Worm (Caenorhabditis elegans) whole organism, L3 larva: ENCODE measurements around the gene str-103.
A peak's percentile ranks its signal among the peaks of the same experiment; 100 is the strongest.

Source experiments
- ZK546.5 ChIP-seq: sonication (generic microtip); optimal IDR thresholded peaks from 2 replicates; lab custom pipeline; 2017; ENCODE audit warnings: missing biosample characterization, missing genetic modification characterization
- aly-2 ChIP-seq: fragments of 150-350 bp; optimal IDR thresholded peaks from 2 replicates; lab custom pipeline; 2014; ENCODE audit warnings: missing biosample characterization, missing genetic modification characterization
- ceh-16 ChIP-seq: sonication (generic microtip); optimal IDR thresholded peaks from 2 replicates; lab custom pipeline; 2017; ENCODE audit warnings: missing biosample characterization, missing genetic modification characterization
- ceh-28 ChIP-seq: fragments of 150-350 bp; optimal IDR thresholded peaks from 2 replicates; lab custom pipeline; 2014; ENCODE audit warnings: missing biosample characterization, missing genetic modification reagents, missing genetic modification characterization
- ceh-82 ChIP-seq: fragments of 150-350 bp; optimal IDR thresholded peaks from 2 replicates; lab custom pipeline; 2014; ENCODE audit warnings: missing biosample characterization, missing genetic modification characterization
- ceh-9 ChIP-seq: sonication (generic microtip); optimal IDR thresholded peaks from 2 replicates; lab custom pipeline; 2018; ENCODE audit warnings: missing biosample characterization, missing genetic modification characterization
- daf-12 ChIP-seq: fragments of 150-350 bp; optimal IDR thresholded peaks from 2 replicates; lab custom pipeline; 2014; ENCODE audit warnings: missing biosample characterization, missing genetic modification reagents, missing genetic modification characterization
- egl-5 ChIP-seq: fragments of 150-350 bp; optimal IDR thresholded peaks from 2 replicates; lab custom pipeline; 2017; ENCODE audit warnings: missing biosample characterization, missing genetic modification reagents, missing genetic modification characterization, inconsistent platforms
- elt-1 ChIP-seq: fragments of 150-350 bp; optimal IDR thresholded peaks from 2 replicates; lab custom pipeline; 2014; ENCODE audit warnings: missing biosample characterization, missing genetic modification characterization
- elt-2 ChIP-seq: sonication (generic microtip); optimal IDR thresholded peaks from 2 replicates; lab custom pipeline; 2016; ENCODE audit warnings: missing genetic modification reagents, mild to moderate bottlenecking, missing genetic modification characterization, missing compliant biosample characterization
- eor-1 ChIP-seq, 2 experiments: fragments of 150-350 bp; optimal IDR thresholded peaks; 2 replicates each; lab custom pipeline; 2014 to 2018; ENCODE audit warnings: missing biosample characterization in 2 of 2, missing genetic modification characterization in 2 of 2
- fos-1 ChIP-seq: fragments of 150-350 bp; optimal IDR thresholded peaks from 2 replicates; lab custom pipeline; 2014; ENCODE audit warnings: missing biosample characterization, missing genetic modification characterization
- jun-1 ChIP-seq: fragments of 150-350 bp; optimal IDR thresholded peaks from 2 replicates; lab custom pipeline; 2014; ENCODE audit warnings: missing biosample characterization, missing genetic modification reagents, missing genetic modification characterization
- lin-15B ChIP-seq: fragments of 150-350 bp; optimal IDR thresholded peaks from 2 replicates; lab custom pipeline; 2014; ENCODE audit warnings: missing biosample characterization, missing genetic modification characterization
- lin-39 ChIP-seq: fragments of 150-350 bp; optimal IDR thresholded peaks from 2 replicates; lab custom pipeline; 2018; ENCODE audit warnings: missing biosample characterization, missing genetic modification reagents, missing genetic modification characterization
- lsy-12 ChIP-seq: sonication (generic microtip); optimal IDR thresholded peaks from 2 replicates; lab custom pipeline; 2016; ENCODE audit warnings: mild to moderate bottlenecking, missing genetic modification characterization, missing compliant biosample characterization
- nfya-1 ChIP-seq: sonication (generic microtip); optimal IDR thresholded peaks from 2 replicates; lab custom pipeline; 2017; ENCODE audit warnings: missing genetic modification characterization, mild to moderate bottlenecking, missing compliant biosample characterization, antibody characterized with exemption, moderate library complexity; ENCODE audit not compliant: insufficient read depth
- nhr-11 ChIP-seq: fragments of 150-350 bp; optimal IDR thresholded peaks from 2 replicates; lab custom pipeline; 2014; ENCODE audit warnings: missing biosample characterization, missing genetic modification characterization
- nhr-12 ChIP-seq: fragments of 150-350 bp; optimal IDR thresholded peaks from 2 replicates; lab custom pipeline; 2014; ENCODE audit warnings: missing biosample characterization, missing genetic modification characterization
- nhr-23 ChIP-seq: fragments of 150-350 bp; optimal IDR thresholded peaks from 2 replicates; lab custom pipeline; 2014; ENCODE audit warnings: missing biosample characterization, missing genetic modification reagents, missing genetic modification characterization
- nhr-237 ChIP-seq: fragments of 150-350 bp; optimal IDR thresholded peaks from 2 replicates; lab custom pipeline; 2014; ENCODE audit warnings: missing biosample characterization, missing genetic modification characterization
- nhr-25 ChIP-seq: sonication (generic microtip); optimal IDR thresholded peaks from 2 replicates; lab custom pipeline; 2017; ENCODE audit warnings: missing biosample characterization, missing genetic modification characterization
- nhr-28 ChIP-seq: fragments of 150-350 bp; optimal IDR thresholded peaks from 2 replicates; lab custom pipeline; 2014; ENCODE audit warnings: missing biosample characterization, missing genetic modification characterization
- nhr-43 ChIP-seq: sonication (generic microtip); optimal IDR thresholded peaks from 2 replicates; lab custom pipeline; 2016; ENCODE audit warnings: mild to moderate bottlenecking, missing genetic modification characterization, missing compliant biosample characterization; ENCODE audit not compliant: poor library complexity, severe bottlenecking
- nhr-77 ChIP-seq: fragments of 150-350 bp; optimal IDR thresholded peaks from 2 replicates; lab custom pipeline; 2014; ENCODE audit warnings: missing biosample characterization, missing genetic modification characterization
- pha-4 ChIP-seq: fragments of 150-350 bp; optimal IDR thresholded peaks from 2 replicates; lab custom pipeline; 2014; ENCODE audit warnings: missing biosample characterization, missing genetic modification reagents, missing genetic modification characterization
- pqm-1 ChIP-seq: fragments of 150-350 bp; optimal IDR thresholded peaks from 2 replicates; lab custom pipeline; 2017; ENCODE audit warnings: missing biosample characterization, missing genetic modification characterization, inconsistent platforms
- sea-2 ChIP-seq: fragments of 150-350 bp; sonication (generic microtip); optimal IDR thresholded peaks from 4 replicates; lab custom pipeline; 2014; ENCODE audit warnings: missing biosample characterization, missing genetic modification reagents, missing genetic modification characterization
- snpc-4 ChIP-seq: fragments of 150-350 bp; optimal IDR thresholded peaks from 2 replicates; lab custom pipeline; 2014; ENCODE audit warnings: missing biosample characterization, missing genetic modification characterization
- tbx-2 ChIP-seq: sonication (generic microtip); optimal IDR thresholded peaks from 2 replicates; lab custom pipeline; 2016; ENCODE audit warnings: mild to moderate bottlenecking, missing genetic modification characterization, missing compliant biosample characterization
- unc-39 ChIP-seq: sonication (generic microtip); optimal IDR thresholded peaks from 4 replicates; lab custom pipeline; 2017; ENCODE audit warnings: missing biosample characterization, missing genetic modification characterization
- unc-62 ChIP-seq: fragments of 150-350 bp; sonication (generic microtip); optimal IDR thresholded peaks from 4 replicates; lab custom pipeline; 2014; ENCODE audit warnings: missing biosample characterization, missing genetic modification reagents, missing genetic modification characterization
- zag-1 ChIP-seq: fragments of 150-350 bp; optimal IDR thresholded peaks from 2 replicates; lab custom pipeline; 2014; ENCODE audit warnings: missing biosample characterization, missing genetic modification characterization
- ztf-11 ChIP-seq: fragments of 150-350 bp; optimal IDR thresholded peaks from 2 replicates; lab custom pipeline; 2014; ENCODE audit warnings: missing biosample characterization, missing genetic modification characterization
- ztf-4 ChIP-seq: fragments of 150-350 bp; optimal IDR thresholded peaks from 2 replicates; lab custom pipeline; 2014; ENCODE audit warnings: missing biosample characterization, missing genetic modification characterization

Gene str-103

DNA sequence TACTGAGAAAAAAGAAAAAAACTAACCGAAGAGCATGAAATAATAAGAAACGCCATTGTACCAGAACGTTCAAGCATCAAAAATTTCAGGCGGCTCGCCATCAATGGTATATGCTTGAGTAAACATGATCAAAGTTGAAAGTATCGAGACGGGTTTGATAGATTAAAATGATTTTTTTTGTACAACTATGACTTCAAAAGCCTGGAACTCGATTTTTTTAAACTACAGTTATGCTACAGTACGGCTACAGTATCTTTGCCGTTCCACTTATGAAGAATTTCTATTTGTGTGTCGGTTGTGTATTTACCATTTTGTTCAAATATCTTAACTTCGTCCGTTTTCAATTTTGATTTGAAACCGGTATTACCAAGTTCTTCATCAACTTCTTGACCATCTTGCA is 36.6 kb upstream of the str-103 start, which contains the start of gene str-97:
str-97 (minus strand) TSS at position 101 of the 400 bp plus-strand sequence.
- TF ChIP-seq unc-62 (GFP tag; lab: Kevin White, UChicago) (no peak), nhr-12 (no peak), ceh-82 (tag; lab: Kevin White, UChicago) (no peak), zag-1 (tag; lab: Kevin White, UChicago) (no peak), ceh-16 (no peak), lin-39 (tag; lab: Kevin White, UChicago) (no peak), aly-2 (tag; lab: Kevin White, UChicago) (no peak), egl-5 (tag; lab: Kevin White, UChicago) (no peak), nhr-237 (tag; lab: Kevin White, UChicago) (no peak), nhr-43 (tag; lab: Kevin White, UChicago) (no peak), ztf-11 (no peak), unc-39 (tag; lab: Kevin White, UChicago) (no peak), nhr-25 (no peak), daf-12 (tag; lab: Kevin White, UChicago) (no peak), tbx-2 (tag; lab: Kevin White, UChicago) (no peak), snpc-4 (no peak)

DNA sequence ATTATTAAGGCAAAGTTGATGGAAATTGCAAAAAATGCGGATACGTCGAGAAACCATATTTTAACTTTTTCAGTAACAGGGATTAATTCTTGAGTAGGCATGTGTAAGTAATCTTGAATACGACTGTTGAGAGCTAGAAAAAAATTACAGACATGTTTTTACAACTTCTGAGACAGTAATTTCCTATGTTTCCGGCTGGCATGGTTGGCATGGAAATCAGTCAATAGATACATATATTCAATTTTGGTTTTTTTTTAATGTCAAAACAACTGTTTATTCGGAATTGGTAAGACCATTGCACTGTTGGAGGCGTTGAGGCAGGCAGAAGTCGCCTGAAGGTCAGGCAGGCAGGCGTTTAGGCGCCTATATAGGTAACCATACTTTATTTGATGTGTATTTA is 34.9 kb upstream of the str-103 start, which contains the start of gene str-254:
str-254 (minus strand) TSS at position 101 of the 400 bp plus-strand sequence.
- TF ChIP-seq ceh-82 (tag; lab: Kevin White, UChicago) (no peak), nfya-1 (tag; lab: Kevin White, UChicago) (no peak), unc-39 (tag; lab: Kevin White, UChicago) (no peak), sea-2 (GFP tag; lab: Kevin White, UChicago) (no peak), tbx-2 (tag; lab: Kevin White, UChicago) (no peak), jun-1 (tag; lab: Kevin White, UChicago) (no peak), ZK546.5 (tag; lab: Kevin White, UChicago) (no peak), nhr-28 (tag; lab: Kevin White, UChicago) (no peak), fos-1 (tag; lab: Kevin White, UChicago) (no peak), pha-4 (no peak), ztf-11 (no peak), ceh-9 (tag; lab: Kevin White, UChicago) (no peak), lsy-12 (tag; lab: Kevin White, UChicago) (no peak), pqm-1 (tag; lab: Kevin White, UChicago) (no peak), lin-15B (tag; lab: Kevin White, UChicago) (no peak)

DNA sequence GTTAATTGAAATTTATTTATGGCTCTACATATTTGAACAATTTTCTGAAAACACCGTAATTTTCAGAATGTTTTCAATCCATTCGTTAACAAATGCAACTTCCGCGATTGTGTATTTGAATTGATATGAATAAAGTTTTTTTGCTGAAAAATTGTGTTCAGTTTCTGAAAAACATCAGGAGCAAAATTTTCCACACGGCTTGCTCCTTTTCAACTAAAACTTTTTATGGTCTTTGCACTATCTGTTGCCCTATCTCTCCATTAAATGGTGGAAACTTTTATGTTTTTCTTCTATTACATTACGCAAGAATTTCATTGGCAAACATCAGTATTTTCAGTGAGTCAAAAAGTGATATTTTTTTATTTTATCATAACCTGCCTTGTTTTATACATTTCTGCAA is 30.3 kb upstream of the str-103 start, which contains the start of gene F10A3.4:
F10A3.4 (plus strand) TSS at position 301 of the 400 bp plus-strand sequence.
- TF ChIP-seq daf-12 (tag; lab: Kevin White, UChicago), result no peak
- TF ChIP-seq elt-2 (tag; lab: Kevin White, UChicago), result peak; percentile 15

DNA sequence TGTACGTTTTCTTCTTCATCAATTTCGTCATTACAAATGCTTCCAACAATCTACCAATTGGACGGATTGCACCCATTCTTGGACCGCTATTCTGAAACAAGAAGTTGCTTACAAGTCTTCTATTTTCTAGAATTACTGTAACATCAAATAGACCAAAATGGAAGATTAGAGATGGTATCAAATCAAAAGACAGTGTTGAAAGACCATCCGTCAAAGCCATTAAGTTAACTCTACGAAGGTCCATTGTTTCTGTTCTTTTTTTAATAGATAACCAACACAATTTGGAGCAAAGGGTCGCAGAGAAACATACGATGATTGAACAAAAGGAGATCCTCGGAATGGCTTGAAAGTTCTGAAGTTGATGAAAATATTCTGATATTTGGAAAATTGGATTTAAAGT is 26.5 kb upstream of the str-103 start:
- TF ChIP-seq elt-1 (no peak), nhr-23 (tag; lab: Kevin White, UChicago) (no peak), nhr-11 (no peak), ZK546.5 (tag; lab: Kevin White, UChicago) (no peak), lin-15B (tag; lab: Kevin White, UChicago) (no peak), sea-2 (GFP tag; lab: Kevin White, UChicago) (no peak), ceh-16 (no peak), unc-39 (tag; lab: Kevin White, UChicago) (no peak), ztf-4 (tag; lab: Kevin White, UChicago) (no peak), ztf-11 (no peak), eor-1 (tag; optimal IDR thresholded peaks at IDR 0.05; lab: Kevin White, UChicago) (no peak), nhr-237 (tag; lab: Kevin White, UChicago) (no peak), ceh-28 (tag; lab: Kevin White, UChicago) (no peak), nhr-77 (no peak), aly-2 (tag; lab: Kevin White, UChicago) (no peak)
